Fruit fly (Drosophila melanogaster): ENCODE results near the gene CG7573.
A peak's percentile ranks its signal among the peaks of the same experiment; 100 is the strongest.

CG7573 gene

DNA sequence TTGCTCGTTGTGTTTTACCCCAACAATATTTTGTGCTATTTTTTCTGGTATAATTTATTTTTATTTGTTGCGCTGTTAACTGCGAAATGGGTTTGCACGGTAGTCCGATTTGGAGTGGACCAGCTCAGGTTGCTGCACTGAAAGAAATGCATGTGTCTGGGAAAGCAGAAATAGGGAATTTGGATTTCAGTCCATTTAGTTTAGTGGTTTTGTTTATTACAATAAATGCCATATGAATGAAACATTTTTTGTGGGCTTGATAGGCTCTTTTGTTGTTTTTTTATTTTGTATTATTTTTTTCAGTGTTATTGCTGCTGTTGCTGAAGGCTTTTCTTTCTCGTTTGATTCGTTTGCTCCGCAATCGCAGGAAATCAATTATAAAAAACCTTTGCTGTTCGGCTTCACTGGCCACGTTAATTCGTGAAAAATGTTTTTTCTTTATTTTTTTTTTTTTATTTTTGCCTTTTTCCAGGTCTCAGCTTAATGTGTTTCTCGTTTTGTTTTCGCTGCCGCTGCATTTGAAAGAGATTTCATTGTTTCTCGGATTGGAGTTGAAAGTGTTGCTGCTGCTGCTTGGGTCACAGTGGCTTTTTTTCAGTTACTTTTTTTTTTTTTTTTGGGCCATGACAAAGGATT is 14.2 kb downstream of the CG7573 start (continued):
- peak; percentile 47 for TF ChIP-seq eyg (GFP tag; optimal IDR thresholded peaks at IDR 0.05)
- TF ChIP-seq HLH54F (GFP tag; optimal IDR thresholded peaks at IDR 0.05), result peak; percentile 52
- TF ChIP-seq so (GFP tag; IDR thresholded peaks at IDR 0.05), result peak; percentile 60; the same call in 1 of the 3 replicates
- TF ChIP-seq Dip2 (GFP tag; IDR thresholded peaks at IDR 0.05), result no peak
- TF ChIP-seq CG31388 (GFP tag; optimal IDR thresholded peaks at IDR 0.05), result peak; percentile 72
- peak; percentile 5 for TF ChIP-seq CG7271 (tag; optimal IDR thresholded peaks at IDR 0.05)
- peak; percentile 78 for TF ChIP-seq CG14710 (tag; optimal IDR thresholded peaks at IDR 0.05)
- TF ChIP-seq CG15479 (GFP tag; optimal IDR thresholded peaks at IDR 0.05), result no peak
- TF ChIP-seq row (GFP tag; IDR thresholded peaks at IDR 0.05), result peak; percentile 69
- no peak for TF ChIP-seq yki (optimal IDR thresholded peaks at IDR 0.05)
- TF ChIP-seq Hr3 (GFP tag; optimal IDR thresholded peaks at IDR 0.05), result peak; percentile 64
- TF ChIP-seq Xbp1 (GFP tag; optimal IDR thresholded peaks at IDR 0.05), result peak; percentile 83
- peak; percentile 80 for TF ChIP-seq ap (GFP tag; IDR thresholded peaks at IDR 0.05)
- peak; percentile 67 for TF ChIP-seq Ada2b (GFP tag; IDR thresholded peaks at IDR 0.05)
- peak; percentile 17 for TF ChIP-seq stwl (tag; optimal IDR thresholded peaks at IDR 0.05)
- TF ChIP-seq corto (GFP tag; optimal IDR thresholded peaks at IDR 0.05), result peak; percentile 82
- TF ChIP-seq CkIIα-i1 (GFP tag; IDR thresholded peaks at IDR 0.05), result no peak
- TF ChIP-seq tin (GFP tag; optimal IDR thresholded peaks at IDR 0.05), result peak; percentile 83
- no peak for TF ChIP-seq CG17912 (GFP tag; optimal IDR thresholded peaks at IDR 0.05)

DNA sequence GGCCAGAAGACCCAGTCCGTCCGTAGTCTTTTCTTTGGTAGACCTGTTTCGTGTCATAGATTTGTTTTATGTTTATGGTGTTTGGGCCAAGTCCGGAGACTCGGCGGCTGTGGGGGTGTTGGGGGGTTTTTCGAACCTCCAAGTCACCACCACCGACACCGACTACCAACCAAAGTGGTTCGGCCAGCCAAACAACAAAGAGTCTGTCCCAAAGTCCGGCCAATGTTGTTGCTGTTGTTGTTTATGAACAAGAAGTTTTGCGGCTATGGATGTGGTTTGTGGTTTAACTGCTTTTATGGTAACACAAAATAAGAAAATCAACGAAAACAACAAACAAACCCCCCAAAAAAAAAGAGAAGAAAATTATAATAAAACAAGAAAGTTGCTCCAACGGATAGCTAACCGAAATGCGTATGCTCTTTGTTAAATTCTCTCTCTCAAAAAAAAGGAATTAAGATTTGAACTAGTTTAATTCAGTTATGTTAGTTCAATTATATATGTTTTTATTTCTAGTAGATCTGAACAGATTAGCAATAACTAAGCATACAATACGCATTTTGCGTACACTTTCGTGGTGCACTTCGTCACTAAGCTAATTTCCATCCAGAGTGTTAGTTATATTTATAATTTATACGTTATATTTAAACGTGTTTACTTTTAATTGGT is 16.6 kb downstream of the CG7573 start:
- TF ChIP-seq CG2120 (GFP tag; optimal IDR thresholded peaks at IDR 0.05) (peak; percentile 10), CG17802 (tag; optimal IDR thresholded peaks at IDR 0.05) (peak; percentile 2), CG14860 (GFP tag; IDR thresholded peaks at IDR 0.05; ENCODE audit: partially characterized antibody) (no peak), amos (GFP tag; IDR thresholded peaks at IDR 0.05; ENCODE audit: partially characterized antibody) (no peak), Hmx (GFP tag; optimal IDR thresholded peaks at IDR 0.05) (no peak), CG9932 (GFP tag; IDR thresholded peaks at IDR 0.05) (no peak), Ptx1 (GFP tag; IDR thresholded peaks at IDR 0.05) (peak; percentile 63), dysf (GFP tag; IDR thresholded peaks at IDR 0.05) (peak; percentile 54; the same call in 2 of the 3 replicates), ci (GFP tag; IDR thresholded peaks at IDR 0.05) (0 out of 3 replicates have a peak, but pooled peaks have one; percentile 36), lola (GFP tag; optimal IDR thresholded peaks at IDR 0.05) (peak in 1 of 3 experiments; percentile 36), tap (tag; optimal IDR thresholded peaks at IDR 0.05) (no peak), CG13424 (tag; optimal IDR thresholded peaks at IDR 0.05) (peak; percentile 47), kni (GFP tag; optimal IDR thresholded peaks at IDR 0.05) (peak; percentile 79), Scr (GFP tag; IDR thresholded peaks at IDR 0.05; ENCODE audit: partially characterized antibody) (no peak), Pdp1 (GFP tag; optimal IDR thresholded peaks at IDR 0.05) (peak in 1 of 2 experiments; percentile 42), CG6175 (GFP tag; IDR thresholded peaks at IDR 0.05) (0 out of 3 replicates have a peak, but pooled peaks have one; percentile 40), bcd (GFP tag; optimal IDR thresholded peaks at IDR 0.05) (peak; percentile 8), CG6654 (GFP tag; optimal IDR thresholded peaks at IDR 0.05) (no peak), NFAT (GFP tag; IDR thresholded peaks at IDR 0.05) (no peak), CG10366 (GFP tag; IDR thresholded peaks at IDR 0.05) (peak; percentile 17; the same call in 1 of the 2 replicates), CG17328 (GFP tag; IDR thresholded peaks at IDR 0.05) (0 out of 2 replicates have a peak, but pooled peaks have one; percentile 7), Dip2 (GFP tag; IDR thresholded peaks at IDR 0.05) (no peak), CG2678 (tag; optimal IDR thresholded peaks at IDR 0.05) (peak; percentile 61), Hsf (GFP tag; optimal IDR thresholded peaks at IDR 0.05) (no peak), so (GFP tag; IDR thresholded peaks at IDR 0.05) (0 out of 3 replicates have a peak, but pooled peaks have one; percentile 33), CG7839 (tag; optimal IDR thresholded peaks at IDR 0.05) (peak; percentile 39), Xrp1 (GFP tag; IDR thresholded peaks at IDR 0.05) (peak; percentile 48; the same call in 1 of the 2 replicates), CG11560 (tag; IDR thresholded peaks at IDR 0.05) (peak; percentile 29; the same call in 1 of the 3 replicates), CG4424 (GFP tag; optimal IDR thresholded peaks at IDR 0.05) (peak; percentile 68), CG12071 (GFP tag; optimal IDR thresholded peaks at IDR 0.05) (peak; percentile 7), PHDP (tag; optimal IDR thresholded peaks at IDR 0.05) (peak; percentile 22)

Data from whole organism, embryonic.